Fruit fly (Drosophila melanogaster) whole organism, embryonic: ENCODE measurements around the gene CG17470.

Experiments used
- CG10209 ChIP-seq: fragments of 200-800 bp; sonication (Bioruptor generic); optimal IDR thresholded peaks from 3 replicates; lab custom pipeline; 2017; ENCODE audit warnings: missing biosample characterization, mild to moderate bottlenecking, missing genetic modification characterization, missing genetic modification reagents
- CG10462 ChIP-seq: fragments of 200-800 bp; sonication (Bioruptor generic); optimal IDR thresholded peaks from 2 replicates; lab custom pipeline; 2016; ENCODE audit warnings: missing biosample characterization, missing genetic modification characterization
- CG11456 ChIP-seq: fragments of 200-800 bp; sonication (Bioruptor generic); IDR thresholded peaks from 3 replicates; pipeline ENCODE4 v1.3.6; 2022; ENCODE audit warnings: missing biosample characterization, missing genetic modification characterization
- CG12942 ChIP-seq: fragments of 200-800 bp; sonication (Bioruptor generic); optimal IDR thresholded peaks from 3 replicates; lab custom pipeline; 2016; ENCODE audit warnings: missing biosample characterization, missing genetic modification characterization
- CG13123 ChIP-seq: fragments of 200-800 bp; sonication (Bioruptor generic); optimal IDR thresholded peaks from 2 replicates; lab custom pipeline; 2016; ENCODE audit warnings: missing biosample characterization, missing genetic modification characterization
- CG13775 ChIP-seq: fragments of 200-800 bp; sonication (Bioruptor generic); optimal IDR thresholded peaks from 3 replicates; lab custom pipeline; 2017; ENCODE audit warnings: missing biosample characterization, mild to moderate bottlenecking, missing genetic modification characterization
- CG14050 ChIP-seq: fragments of 200-800 bp; sonication (Bioruptor generic); IDR thresholded peaks from 3 replicates; pipeline ENCODE4 v1.3.6; 2022; ENCODE audit warnings: missing biosample characterization, missing genetic modification characterization
- CG14667 ChIP-seq: fragments of 200-800 bp; sonication (Bioruptor generic); IDR thresholded peaks from 2 replicates; pipeline ENCODE4 v1.3.6; 2022; ENCODE audit warnings: missing biosample characterization, missing genetic modification characterization
- CG15514 ChIP-seq: fragments of 200-800 bp; sonication (Bioruptor generic); optimal IDR thresholded peaks from 3 replicates; lab custom pipeline; 2017; ENCODE audit warnings: missing biosample characterization, missing genetic modification characterization, mild to moderate bottlenecking, moderate library complexity, missing genetic modification reagents
- CG16813 ChIP-seq: fragments of 200-800 bp; sonication (Bioruptor generic); IDR thresholded peaks from 3 replicates; pipeline ENCODE4 v1.3.6; 2022; ENCODE audit warnings: missing biosample characterization, missing genetic modification characterization; ENCODE audit not compliant: partially characterized antibody
- CG17359 ChIP-seq: fragments of 200-800 bp; sonication (Bioruptor generic); optimal IDR thresholded peaks from 3 replicates; lab custom pipeline; 2018; ENCODE audit warnings: missing biosample characterization, mild to moderate bottlenecking, missing genetic modification characterization, moderate library complexity
- CG17361 ChIP-seq: fragments of 200-800 bp; sonication (Bioruptor generic); IDR thresholded peaks from 3 replicates; pipeline ENCODE4 v1.3.6; 2022; ENCODE audit warnings: missing biosample characterization, missing genetic modification characterization
- CG17385 ChIP-seq: fragments of 200-800 bp; sonication (Bioruptor generic); optimal IDR thresholded peaks from 3 replicates; lab custom pipeline; 2018; ENCODE audit warnings: missing biosample characterization, mild to moderate bottlenecking, missing genetic modification characterization
- CG17829 ChIP-seq: fragments of 200-800 bp; optimal IDR thresholded peaks from 2 replicates; lab custom pipeline; 2019; ENCODE audit warnings: missing biosample characterization, mild to moderate bottlenecking, missing genetic modification characterization, moderate library complexity
- CG1832 ChIP-seq: fragments of 200-800 bp; sonication (Bioruptor generic); optimal IDR thresholded peaks from 2 replicates; lab custom pipeline; 2017; ENCODE audit warnings: missing biosample characterization, mild to moderate bottlenecking, missing genetic modification characterization, inconsistent platforms
- CG2120 ChIP-seq: fragments of 200-800 bp; sonication (Bioruptor generic); optimal IDR thresholded peaks from 3 replicates; lab custom pipeline; 2016; ENCODE audit warnings: missing biosample characterization, missing genetic modification characterization
- CG30020 ChIP-seq: fragments of 200-800 bp; optimal IDR thresholded peaks from 2 replicates; lab custom pipeline; 2019; ENCODE audit warnings: missing biosample characterization, mild to moderate bottlenecking, missing genetic modification characterization, moderate library complexity
- CG33213 ChIP-seq: fragments of 200-800 bp; sonication (Bioruptor generic); optimal IDR thresholded peaks from 3 replicates; lab custom pipeline; 2016; ENCODE audit warnings: missing biosample characterization, missing genetic modification characterization
- CG4282 ChIP-seq: fragments of 200-800 bp; sonication (Bioruptor generic); optimal IDR thresholded peaks from 2 replicates; lab custom pipeline; 2016; ENCODE audit warnings: missing biosample characterization, missing genetic modification characterization
- CG4617 ChIP-seq: fragments of 200-800 bp; sonication (Bioruptor generic); optimal IDR thresholded peaks from 3 replicates; lab custom pipeline; 2016; ENCODE audit warnings: missing biosample characterization, missing genetic modification characterization, borderline replicate concordance
- CG6683 ChIP-seq: fragments of 200-800 bp; sonication (Bioruptor generic); optimal IDR thresholded peaks from 2 replicates; lab custom pipeline; 2017; ENCODE audit warnings: missing biosample characterization, mild to moderate bottlenecking, missing genetic modification characterization, missing genetic modification reagents
- CG9609 ChIP-seq: fragments of 200-800 bp; sonication (Bioruptor generic); optimal IDR thresholded peaks from 3 replicates; lab custom pipeline; 2016; ENCODE audit warnings: missing biosample characterization, missing genetic modification characterization
- CG9817 ChIP-seq: fragments of 200-800 bp; sonication (Bioruptor generic); optimal IDR thresholded peaks from 2 replicates; lab custom pipeline; 2018; ENCODE audit warnings: missing biosample characterization, mild to moderate bottlenecking, missing genetic modification characterization, moderate library complexity
- D19B ChIP-seq: fragments of 200-800 bp; sonication (Bioruptor generic); optimal IDR thresholded peaks from 2 replicates; lab custom pipeline; 2017; ENCODE audit warnings: missing biosample characterization, mild to moderate bottlenecking, missing genetic modification characterization
- Dfd ChIP-seq, 2 experiments: fragments of >200 bp; optimal IDR thresholded peaks; 2 replicates each; lab custom pipeline; 2017; ENCODE audit warnings: missing biosample characterization in 2 of 2, missing genetic modification characterization in 2 of 2
- Dp ChIP-seq: fragments of 200-800 bp; sonication (Bioruptor generic); optimal IDR thresholded peaks from 2 replicates; lab custom pipeline; 2018; ENCODE audit warnings: missing biosample characterization, mild to moderate bottlenecking, missing genetic modification characterization, moderate library complexity
- E2f1 ChIP-seq: fragments of 200-800 bp; sonication (Bioruptor generic); IDR thresholded peaks from 2 replicates; pipeline ENCODE4 v1.3.6; 2022; ENCODE audit warnings: missing biosample characterization, missing genetic modification characterization
- Elba2 ChIP-seq: fragments of 200-800 bp; sonication (Bioruptor generic); optimal IDR thresholded peaks from 3 replicates; lab custom pipeline; 2016; ENCODE audit warnings: missing biosample characterization, missing genetic modification characterization
- GATAe ChIP-seq: fragments of 200-800 bp; sonication (Bioruptor generic); conservative IDR thresholded peaks from 2 replicates; pipeline ENCODE4 v1.3.6; 2022; ENCODE audit warnings: missing biosample characterization, missing genetic modification characterization
- Hey ChIP-seq: fragments of 200-800 bp; sonication (Bioruptor generic); optimal IDR thresholded peaks from 3 replicates; lab custom pipeline; 2018; ENCODE audit warnings: missing biosample characterization, mild to moderate bottlenecking, missing genetic modification characterization
- Myb ChIP-seq: fragments of 200-800 bp; sonication (Bioruptor generic); optimal IDR thresholded peaks from 2 replicates; lab custom pipeline; 2016; ENCODE audit warnings: missing biosample characterization, missing genetic modification characterization
- PHDP ChIP-seq: fragments of 200-800 bp; sonication (Bioruptor generic); optimal IDR thresholded peaks from 3 replicates; lab custom pipeline; 2018; ENCODE audit warnings: missing biosample characterization, mild to moderate bottlenecking, missing genetic modification characterization, moderate library complexity
- Rfx ChIP-seq: fragments of 200-800 bp; sonication (Bioruptor generic); IDR thresholded peaks from 2 replicates; pipeline ENCODE4 v1.3.6; 2022; ENCODE audit warnings: missing biosample characterization, missing genetic modification characterization
- Xbp1 ChIP-seq: fragments of 200-800 bp; sonication (Bioruptor generic); optimal IDR thresholded peaks from 3 replicates; lab custom pipeline; 2016; ENCODE audit warnings: missing biosample characterization, mild to moderate bottlenecking, missing genetic modification characterization
- bab2 ChIP-seq: fragments of 200-800 bp; sonication (Bioruptor generic); optimal IDR thresholded peaks from 2 replicates; lab custom pipeline; 2016; ENCODE audit warnings: missing biosample characterization, missing genetic modification characterization
- btn ChIP-seq: fragments of 200-800 bp; sonication (Bioruptor generic); optimal IDR thresholded peaks from 2 replicates; lab custom pipeline; 2016; ENCODE audit warnings: missing biosample characterization, missing genetic modification characterization
- dati ChIP-seq: fragments of 200-800 bp; sonication (Bioruptor generic); IDR thresholded peaks from 2 replicates; pipeline ENCODE4 v1.3.6; 2022; ENCODE audit warnings: missing biosample characterization, missing genetic modification characterization
- ems ChIP-seq: fragments of 200-800 bp; sonication (Bioruptor generic); optimal IDR thresholded peaks from 3 replicates; lab custom pipeline; 2016; ENCODE audit warnings: missing biosample characterization, missing genetic modification characterization
- ftz-f1 ChIP-seq: fragments of 200-800 bp; sonication (Bioruptor generic); optimal IDR thresholded peaks from 2 replicates; lab custom pipeline; 2016; ENCODE audit warnings: missing biosample characterization, missing genetic modification characterization
- lola ChIP-seq, 3 experiments: fragments of >200 bp in 2 of 3; fragments of 200-800 bp in 1 of 3; sonication (Bioruptor generic) in 1 of 3; optimal IDR thresholded peaks; 2 replicates each; lab custom pipeline; 2017 to 2019; ENCODE audit warnings: missing biosample characterization in 3 of 3, missing genetic modification characterization in 3 of 3, mild to moderate bottlenecking in 1 of 3, moderate library complexity in 1 of 3
- phol ChIP-seq: fragments of 200-800 bp; sonication (Bioruptor generic); optimal IDR thresholded peaks from 3 replicates; lab custom pipeline; 2018; ENCODE audit warnings: missing biosample characterization, mild to moderate bottlenecking, missing genetic modification characterization, moderate library complexity
- ro ChIP-seq: fragments of 200-800 bp; sonication (Bioruptor generic); IDR thresholded peaks from 2 replicates; pipeline ENCODE4 v1.3.6; 2022; ENCODE audit warnings: missing biosample characterization, missing genetic modification characterization
- sd ChIP-seq: fragments of 200-800 bp; sonication (Bioruptor generic); optimal IDR thresholded peaks from 3 replicates; lab custom pipeline; 2018; ENCODE audit warnings: missing biosample characterization, mild to moderate bottlenecking, missing genetic modification characterization, moderate library complexity
- sens ChIP-seq: fragments of 200-800 bp; sonication (Bioruptor generic); peaks from one replicate; lab custom pipeline; 2016; ENCODE audit warnings: missing biosample characterization, missing genetic modification characterization

CG17470 gene

DNA sequence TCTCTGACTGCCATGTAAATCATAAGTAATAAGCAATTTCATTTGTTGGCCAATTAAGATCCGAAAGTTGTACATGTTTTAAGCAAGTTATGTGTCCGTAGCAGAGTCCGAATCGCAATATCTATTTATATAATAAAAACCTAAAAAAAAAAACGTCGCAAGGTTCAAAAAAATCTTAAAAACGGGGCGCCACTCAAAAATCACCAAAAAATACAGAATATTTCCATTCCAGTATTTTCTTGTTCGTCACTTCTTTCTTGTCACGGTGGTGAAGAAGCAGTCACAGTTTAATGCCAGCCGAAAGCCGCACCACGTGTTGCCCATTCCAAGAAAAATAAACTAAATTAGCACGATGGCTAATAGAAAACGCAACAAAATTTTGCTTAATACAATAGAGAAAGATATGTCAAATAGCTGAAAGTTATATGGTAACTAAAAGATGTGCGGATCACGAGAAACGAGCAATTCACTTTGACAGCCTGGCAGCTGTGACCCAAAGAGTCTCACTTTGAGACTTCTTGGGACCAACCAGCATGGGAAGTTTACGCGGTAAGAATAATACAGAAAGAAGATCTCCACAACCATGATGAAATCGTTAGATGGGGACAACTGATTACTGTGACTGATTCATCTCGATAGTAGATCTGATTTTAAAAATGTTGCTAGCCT is 4.3 kb upstream of the CG17470 start (continued):
- TF ChIP-seq Myb (peak; percentile 11), Elba2 (GFP tag; lab: Kevin White, UChicago) (no peak), CG2120 (GFP tag; lab: Kevin White, UChicago) (no peak), CG17361 (GFP tag; lab: Robert Waterston, UW) (no peak), ftz-f1 (GFP tag; lab: Kevin White, UChicago) (peak; percentile 0), Xbp1 (GFP tag; lab: Kevin White, UChicago) (peak; percentile 33), CG30020 (peak; percentile 4), GATAe (GFP tag; lab: Robert Waterston, UW) (no peak), CG1832 (GFP tag; lab: Kevin White, UChicago) (no peak), CG13775 (GFP tag; lab: Kevin White, UChicago) (peak; percentile 11), E2f1 (GFP tag; lab: Robert Waterston, UW) (no peak), CG12942 (no peak), CG14050 (GFP tag; lab: Robert Waterston, UW) (no peak), lola (GFP tag; optimal IDR thresholded peaks at IDR 0.05; lab: Kevin White, UChicago) (no peak), CG6683 (GFP tag; lab: Kevin White, UChicago) (no peak), CG14667 (GFP tag; lab: Robert Waterston, UW) (no peak), D19B (GFP tag; lab: Kevin White, UChicago) (no peak), bab2 (GFP tag; lab: Kevin White, UChicago) (no peak), CG17359 (tag; lab: Kevin White, UChicago) (no peak), Dfd (GFP tag; optimal IDR thresholded peaks at IDR 0.05; lab: Kevin White, UChicago) (no peak), Dp (GFP tag; lab: Kevin White, UChicago) (peak; percentile 65), phol (peak; percentile 5), dati (GFP tag; lab: Robert Waterston, UW) (no peak), Hey (tag; lab: Kevin White, UChicago) (no peak), ro (GFP tag; lab: Robert Waterston, UW) (no peak), CG13123 (no peak), btn (GFP tag; lab: Kevin White, UChicago) (no peak), CG15514 (peak; percentile 32), CG16813 (GFP tag; lab: Robert Waterston, UW) (no peak), CG9609 (GFP tag; lab: Kevin White, UChicago) (no peak), CG17829 (tag; lab: Kevin White, UChicago) (peak; percentile 23), CG4617 (GFP tag; lab: Kevin White, UChicago) (peak; percentile 16), CG9817 (tag; lab: Kevin White, UChicago) (no peak), CG4282 (GFP tag; lab: Kevin White, UChicago) (no peak), CG10462 (no peak), CG33213 (GFP tag; lab: Kevin White, UChicago) (peak; percentile 64), ems (no peak), sd (tag; lab: Kevin White, UChicago) (no peak), CG17385 (GFP tag; lab: Kevin White, UChicago) (peak; percentile 45), CG11456 (GFP tag; lab: Robert Waterston, UW) (no peak), Rfx (no peak), CG10209 (GFP tag; lab: Kevin White, UChicago) (no peak), PHDP (tag; lab: Kevin White, UChicago) (no peak), sens (peak; percentile 74)
